Worm (Caenorhabditis elegans) whole organism, young adult: ENCODE data around the gene col-154.

ENCODE experiments used
- B0019.2 ChIP-seq: fragments of 200-800 bp; sonication (Bioruptor generic); conservative IDR thresholded peaks from 2 replicates; pipeline ENCODE4 v1.3.6; 2022; ENCODE audit warnings: missing genetic modification reagents, missing genetic modification characterization, missing compliant biosample characterization
- Y56A3A.18 ChIP-seq: fragments of 200-800 bp; sonication (Bioruptor generic); IDR thresholded peaks from 2 replicates; pipeline ENCODE4 v1.3.6; 2022; ENCODE audit warnings: missing genetic modification reagents, missing genetic modification characterization, missing compliant biosample characterization
- ama-1 ChIP-seq, 3 experiments: fragments of 150-350 bp in 1 of 3; sonication (generic microtip) in 2 of 3; optimal IDR thresholded peaks; 2 replicates each; lab custom pipeline; 2014 to 2018; ENCODE audit warnings: missing biosample characterization in 2 of 3, missing genetic modification characterization in 2 of 3, missing genetic modification reagents in 2 of 3
- aptf-3 ChIP-seq: fragments of 200-800 bp; sonication (Bioruptor generic); IDR thresholded peaks from 2 replicates; pipeline ENCODE4 v1.3.6; 2022; ENCODE audit warnings: missing genetic modification characterization, missing compliant biosample characterization
- ceh-27 ChIP-seq: fragments of 200-800 bp; sonication (Bioruptor generic); optimal IDR thresholded peaks from 2 replicates; lab custom pipeline; 2018; ENCODE audit warnings: mild to moderate bottlenecking, missing genetic modification characterization, moderate library complexity, missing compliant biosample characterization
- dpl-1 ChIP-seq: fragments of 150-350 bp; optimal IDR thresholded peaks from 2 replicates; lab custom pipeline; 2014; ENCODE audit warnings: missing biosample characterization, missing genetic modification reagents, missing genetic modification characterization
- madf-3 ChIP-seq: fragments of 200-800 bp; sonication (Bioruptor generic); IDR thresholded peaks from 2 replicates; pipeline ENCODE4 v1.3.6; 2022; ENCODE audit warnings: missing genetic modification reagents, missing genetic modification characterization, missing compliant biosample characterization
- madf-6 ChIP-seq: fragments of 200-800 bp; sonication (Bioruptor generic); IDR thresholded peaks from 2 replicates; pipeline ENCODE4 v1.3.6; 2022; ENCODE audit warnings: missing genetic modification reagents, missing genetic modification characterization, missing compliant biosample characterization
- nfya-1 ChIP-seq: sonication (generic microtip); optimal IDR thresholded peaks from 2 replicates; lab custom pipeline; 2017; ENCODE audit warnings: antibody characterized with exemption, missing compliant biosample characterization, missing genetic modification characterization, borderline replicate concordance; ENCODE audit not compliant: insufficient read depth
- nhr-27 ChIP-seq: fragments of 200-800 bp; sonication (Bioruptor generic); optimal IDR thresholded peaks from 2 replicates; lab custom pipeline; 2018; ENCODE audit warnings: mild to moderate bottlenecking, missing genetic modification characterization, moderate library complexity, missing compliant biosample characterization
- sea-2 ChIP-seq: fragments of 200-800 bp; sonication (Bioruptor generic); IDR thresholded peaks from 2 replicates; pipeline ENCODE4 v1.3.6; 2022; ENCODE audit warnings: missing genetic modification characterization, missing compliant biosample characterization

DNA sequence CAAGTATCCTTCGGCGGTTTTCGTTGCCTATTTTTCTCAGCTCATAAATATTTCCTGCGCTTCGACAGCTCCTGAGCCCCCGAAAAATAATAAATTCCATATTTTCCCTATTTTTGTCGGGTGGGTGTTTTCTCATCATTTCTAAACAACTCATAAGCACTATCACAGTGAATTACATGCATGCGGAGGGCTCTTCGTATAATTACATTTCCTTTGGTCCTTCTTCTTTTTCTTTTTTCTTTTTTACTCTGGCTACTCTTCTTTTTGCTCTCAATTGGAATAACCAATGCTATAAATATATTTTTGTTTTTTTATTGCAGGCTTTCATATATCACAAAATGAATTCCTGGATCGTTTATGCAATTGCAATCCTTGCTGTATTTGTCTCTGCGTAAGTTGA lies 43.2 kb upstream of the col-154 start, which contains the start of gene T02E9.5:
- TF ChIP-seq madf-6 = no peak
- no peak for TF ChIP-seq ceh-27
- no peak for TF ChIP-seq sea-2 (GFP tag; lab: Robert Waterston, UW)
- TF ChIP-seq dpl-1 = no peak
- no peak for TF ChIP-seq madf-3
- TF ChIP-seq nhr-27 (tag; lab: Kevin White, UChicago) = no peak
- no peak for TF ChIP-seq B0019.2 (GFP tag; lab: Robert Waterston, UW)
- no peak for TF ChIP-seq aptf-3 (GFP tag; lab: Robert Waterston, UW)
- no peak for TF ChIP-seq Y56A3A.18
- no peak for TF ChIP-seq nfya-1 (tag; lab: Kevin White, UChicago)
- no peak for TF ChIP-seq ama-1 (optimal IDR thresholded peaks at IDR 0.05; lab: Kevin White, UChicago)
- no peak for TF ChIP-seq ama-1 (GFP tag; optimal IDR thresholded peaks at IDR 0.05; lab: Kevin White, UChicago)
